Fruit fly (Drosophila melanogaster) whole organism, embryonic: ENCODE data around the gene shv.

Source experiments
- Ada2b ChIP-seq: fragments of 200-800 bp; sonication (Bioruptor generic); IDR thresholded peaks from 2 replicates; pipeline ENCODE4 v1.3.6; 2022; ENCODE audit warnings: missing biosample characterization, missing genetic modification characterization
- BEAF-32 ChIP-seq: fragments of 200-800 bp; sonication (Bioruptor generic); optimal IDR thresholded peaks from 3 replicates; lab custom pipeline; 2017; ENCODE audit warnings: missing biosample characterization, missing genetic modification characterization, mild to moderate bottlenecking, moderate library complexity, missing genetic modification reagents
- CG10267 ChIP-seq: fragments of 200-800 bp; sonication (Bioruptor generic); optimal IDR thresholded peaks from 2 replicates; lab custom pipeline; 2018; ENCODE audit warnings: missing biosample characterization, mild to moderate bottlenecking, missing genetic modification characterization, moderate library complexity
- CG11456 ChIP-seq: fragments of 200-800 bp; sonication (Bioruptor generic); IDR thresholded peaks from 3 replicates; pipeline ENCODE4 v1.3.6; 2022; ENCODE audit warnings: missing biosample characterization, missing genetic modification characterization
- CG13287 ChIP-seq: fragments of 200-800 bp; sonication (Bioruptor generic); IDR thresholded peaks from 2 replicates; pipeline ENCODE4 v1.3.6; 2022; ENCODE audit warnings: missing biosample characterization, missing genetic modification characterization; ENCODE audit not compliant: partially characterized antibody
- CG13296 ChIP-seq: fragments of 200-800 bp; sonication (Bioruptor generic); optimal IDR thresholded peaks from 3 replicates; lab custom pipeline; 2018; ENCODE audit warnings: missing biosample characterization, mild to moderate bottlenecking, missing genetic modification characterization
- CG15514 ChIP-seq: fragments of 200-800 bp; sonication (Bioruptor generic); optimal IDR thresholded peaks from 3 replicates; lab custom pipeline; 2017; ENCODE audit warnings: missing biosample characterization, missing genetic modification characterization, mild to moderate bottlenecking, moderate library complexity, missing genetic modification reagents
- CG1647 ChIP-seq: fragments of 200-800 bp; sonication (Bioruptor generic); optimal IDR thresholded peaks from 3 replicates; lab custom pipeline; 2016; ENCODE audit warnings: missing biosample characterization, missing genetic modification characterization
- CG17829 ChIP-seq: fragments of 200-800 bp; optimal IDR thresholded peaks from 2 replicates; lab custom pipeline; 2019; ENCODE audit warnings: missing biosample characterization, mild to moderate bottlenecking, missing genetic modification characterization, moderate library complexity
- CG2116 ChIP-seq: fragments of 200-800 bp; sonication (Bioruptor generic); optimal IDR thresholded peaks from 3 replicates; lab custom pipeline; 2018; ENCODE audit warnings: missing biosample characterization, mild to moderate bottlenecking, missing genetic modification characterization
- CG2120 ChIP-seq: fragments of 200-800 bp; sonication (Bioruptor generic); optimal IDR thresholded peaks from 3 replicates; lab custom pipeline; 2016; ENCODE audit warnings: missing biosample characterization, missing genetic modification characterization
- CG2712 ChIP-seq: fragments of 200-800 bp; optimal IDR thresholded peaks from 3 replicates; lab custom pipeline; 2019; ENCODE audit warnings: missing biosample characterization, mild to moderate bottlenecking, missing genetic modification characterization, moderate library complexity
- CG34422 ChIP-seq: fragments of 200-800 bp; sonication (Bioruptor generic); IDR thresholded peaks from 3 replicates; pipeline ENCODE4 v1.3.6; 2022; ENCODE audit warnings: missing biosample characterization, missing genetic modification characterization
- CG5245 ChIP-seq: fragments of 200-800 bp; sonication (Bioruptor generic); optimal IDR thresholded peaks from 3 replicates; lab custom pipeline; 2016; ENCODE audit warnings: missing biosample characterization, missing genetic modification characterization
- CG9817 ChIP-seq: fragments of 200-800 bp; sonication (Bioruptor generic); optimal IDR thresholded peaks from 2 replicates; lab custom pipeline; 2018; ENCODE audit warnings: missing biosample characterization, mild to moderate bottlenecking, missing genetic modification characterization, moderate library complexity
- CTCF ChIP-seq: fragments of 200-800 bp; sonication (Bioruptor generic); optimal IDR thresholded peaks from 2 replicates; lab custom pipeline; 2017; ENCODE audit warnings: missing biosample characterization, mild to moderate bottlenecking, missing genetic modification characterization, moderate library complexity
- CrebB ChIP-seq: fragments of 200-800 bp; sonication (Bioruptor generic); optimal IDR thresholded peaks from 3 replicates; lab custom pipeline; 2018; ENCODE audit warnings: missing biosample characterization, mild to moderate bottlenecking, missing genetic modification characterization
- Dll ChIP-seq: fragments of 200-800 bp; sonication (Bioruptor generic); IDR thresholded peaks from 4 replicates; pipeline ENCODE4 v1.3.6; 2022; ENCODE audit warnings: missing biosample characterization, missing genetic modification characterization; ENCODE audit not compliant: partially characterized antibody
- Dref ChIP-seq: fragments of 200-800 bp; sonication (Bioruptor generic); IDR thresholded peaks from 2 replicates; pipeline ENCODE4 v1.3.6; 2022; ENCODE audit warnings: missing biosample characterization, missing genetic modification characterization
- E2f2 ChIP-seq: fragments of 200-800 bp; sonication (Bioruptor generic); IDR thresholded peaks from 2 replicates; pipeline ENCODE4 v1.3.6; 2022; ENCODE audit warnings: missing biosample characterization, missing genetic modification characterization
- Elba2 ChIP-seq: fragments of 200-800 bp; sonication (Bioruptor generic); optimal IDR thresholded peaks from 3 replicates; lab custom pipeline; 2016; ENCODE audit warnings: missing biosample characterization, missing genetic modification characterization
- Ets97D ChIP-seq: fragments of 200-800 bp; sonication (Bioruptor generic); optimal IDR thresholded peaks from 3 replicates; lab custom pipeline; 2016; ENCODE audit warnings: missing biosample characterization, missing genetic modification characterization
- HmgZ ChIP-seq: fragments of 200-800 bp; sonication (Bioruptor generic); optimal IDR thresholded peaks from 2 replicates; lab custom pipeline; 2018; ENCODE audit warnings: missing biosample characterization, mild to moderate bottlenecking, missing genetic modification characterization
- Hmr ChIP-seq: fragments of 200-800 bp; sonication (Bioruptor generic); optimal IDR thresholded peaks from 3 replicates; lab custom pipeline; 2017; ENCODE audit warnings: mild to moderate bottlenecking, missing biosample characterization, missing genetic modification reagents, missing genetic modification characterization
- Lhr ChIP-seq: fragments of 200-800 bp; sonication (Bioruptor generic); optimal IDR thresholded peaks from 3 replicates; lab custom pipeline; 2017; ENCODE audit warnings: mild to moderate bottlenecking, missing biosample characterization, missing genetic modification reagents, missing genetic modification characterization
- Lim3 ChIP-seq: fragments of 200-800 bp; sonication (Bioruptor generic); IDR thresholded peaks from 2 replicates; pipeline ENCODE4 v1.3.6; 2022; ENCODE audit warnings: missing biosample characterization, missing genetic modification characterization
- MESR4 ChIP-seq: fragments of 200-800 bp; sonication (Bioruptor generic); optimal IDR thresholded peaks from 2 replicates; lab custom pipeline; 2018; ENCODE audit warnings: missing biosample characterization, mild to moderate bottlenecking, missing genetic modification characterization, moderate library complexity
- Mad ChIP-seq: fragments of 200-800 bp; sonication (Bioruptor generic); optimal IDR thresholded peaks from 2 replicates; lab custom pipeline; 2016; ENCODE audit warnings: missing biosample characterization, missing genetic modification characterization
- Myb ChIP-seq: fragments of 200-800 bp; sonication (Bioruptor generic); optimal IDR thresholded peaks from 2 replicates; lab custom pipeline; 2016; ENCODE audit warnings: missing biosample characterization, missing genetic modification characterization
- Nf-YA ChIP-seq: fragments of 200-800 bp; sonication (Bioruptor generic); IDR thresholded peaks from 2 replicates; pipeline ENCODE4 v1.3.6; 2022; ENCODE audit warnings: missing biosample characterization, missing genetic modification characterization
- Nf-YC ChIP-seq: fragments of 200-800 bp; optimal IDR thresholded peaks from 3 replicates; lab custom pipeline; 2019; ENCODE audit warnings: missing biosample characterization, mild to moderate bottlenecking, missing genetic modification characterization, moderate library complexity
- Sin3A ChIP-seq: fragments of >200 bp; optimal IDR thresholded peaks from 2 replicates; lab custom pipeline; 2018
- Stat92E ChIP-seq, 3 experiments: fragments of >200 bp in 2 of 3; fragments of 200-800 bp in 1 of 3; sonication (Bioruptor generic) in 1 of 3; optimal IDR thresholded peaks; 2 replicates each; lab custom pipeline; 2017 to 2019; ENCODE audit warnings: missing biosample characterization in 3 of 3, missing genetic modification characterization in 3 of 3, mild to moderate bottlenecking in 1 of 3, moderate library complexity in 1 of 3
- Xbp1 ChIP-seq: fragments of 200-800 bp; sonication (Bioruptor generic); optimal IDR thresholded peaks from 3 replicates; lab custom pipeline; 2016; ENCODE audit warnings: missing biosample characterization, mild to moderate bottlenecking, missing genetic modification characterization
- YL-1 ChIP-seq: fragments of 200-800 bp; sonication (Bioruptor generic); optimal IDR thresholded peaks from 3 replicates; lab custom pipeline; 2017; ENCODE audit warnings: missing biosample characterization, mild to moderate bottlenecking, missing genetic modification characterization
- ac ChIP-seq: fragments of 200-800 bp; sonication (Bioruptor generic); optimal IDR thresholded peaks from 3 replicates; lab custom pipeline; 2017; ENCODE audit warnings: missing biosample characterization, mild to moderate bottlenecking, missing genetic modification characterization
- amos ChIP-seq: fragments of 200-800 bp; sonication (Bioruptor generic); IDR thresholded peaks from 2 replicates; pipeline ENCODE4 v1.3.6; 2022; ENCODE audit warnings: missing biosample characterization, missing genetic modification characterization; ENCODE audit not compliant: partially characterized antibody
- ato ChIP-seq: fragments of 200-800 bp; sonication (Bioruptor generic); IDR thresholded peaks from 2 replicates; pipeline ENCODE4 v1.3.6; 2022; ENCODE audit warnings: missing biosample characterization, missing genetic modification characterization; ENCODE audit not compliant: partially characterized antibody
- ci ChIP-seq: fragments of 200-800 bp; sonication (Bioruptor generic); IDR thresholded peaks from 3 replicates; pipeline ENCODE4 v1.3.6; 2022; ENCODE audit warnings: missing biosample characterization, missing genetic modification characterization
- crp ChIP-seq, 2 experiments: fragments of 200-800 bp; sonication (Bioruptor generic); optimal IDR thresholded peaks; 2 replicates in 1 of 2; 3 replicates in 1 of 2; lab custom pipeline; 2017; ENCODE audit warnings: missing biosample characterization in 2 of 2, missing genetic modification characterization in 2 of 2, mild to moderate bottlenecking in 1 of 2, moderate library complexity in 1 of 2
- dimm ChIP-seq: fragments of 200-800 bp; sonication (Bioruptor generic); IDR thresholded peaks from 2 replicates; pipeline ENCODE4 v1.3.6; 2022; ENCODE audit warnings: missing biosample characterization, missing genetic modification characterization
- ftz-f1 ChIP-seq: fragments of 200-800 bp; sonication (Bioruptor generic); optimal IDR thresholded peaks from 2 replicates; lab custom pipeline; 2016; ENCODE audit warnings: missing biosample characterization, missing genetic modification characterization
- mam ChIP-seq: fragments of 200-800 bp; sonication (Bioruptor generic); optimal IDR thresholded peaks from 3 replicates; lab custom pipeline; 2016; ENCODE audit warnings: missing biosample characterization, missing genetic modification characterization
- nmo ChIP-seq: fragments of 200-800 bp; sonication (Bioruptor generic); optimal IDR thresholded peaks from 2 replicates; lab custom pipeline; 2018; ENCODE audit warnings: missing biosample characterization, mild to moderate bottlenecking, missing genetic modification characterization, moderate library complexity
- pita ChIP-seq: fragments of 200-800 bp; sonication (Bioruptor generic); optimal IDR thresholded peaks from 2 replicates; lab custom pipeline; 2017; ENCODE audit warnings: missing biosample characterization, mild to moderate bottlenecking, missing genetic modification characterization
- stwl ChIP-seq: fragments of 200-800 bp; sonication (Bioruptor generic); optimal IDR thresholded peaks from 3 replicates; lab custom pipeline; 2018; ENCODE audit warnings: missing biosample characterization, mild to moderate bottlenecking, missing genetic modification characterization, moderate library complexity
- ttk ChIP-seq: fragments of 200-800 bp; sonication (Bioruptor generic); IDR thresholded peaks from 2 replicates; pipeline ENCODE4 v2.1.2; 2022; ENCODE audit warnings: missing biosample characterization, missing genetic modification characterization
- unc-4 ChIP-seq: fragments of 200-800 bp; sonication (Bioruptor generic); IDR thresholded peaks from 2 replicates; pipeline ENCODE4 v1.3.6; 2022; ENCODE audit warnings: missing biosample characterization, missing genetic modification characterization; ENCODE audit not compliant: partially characterized antibody
- zen2 ChIP-seq: fragments of 200-800 bp; sonication (Bioruptor generic); IDR thresholded peaks from 3 replicates; pipeline ENCODE4 v1.3.6; 2022; ENCODE audit warnings: missing biosample characterization, missing genetic modification characterization; ENCODE audit not compliant: partially characterized antibody
- zf30C ChIP-seq: fragments of 200-800 bp; sonication (Bioruptor generic); optimal IDR thresholded peaks from 3 replicates; lab custom pipeline; 2018; ENCODE audit warnings: missing biosample characterization, mild to moderate bottlenecking, missing genetic modification characterization

shv gene

DNA sequence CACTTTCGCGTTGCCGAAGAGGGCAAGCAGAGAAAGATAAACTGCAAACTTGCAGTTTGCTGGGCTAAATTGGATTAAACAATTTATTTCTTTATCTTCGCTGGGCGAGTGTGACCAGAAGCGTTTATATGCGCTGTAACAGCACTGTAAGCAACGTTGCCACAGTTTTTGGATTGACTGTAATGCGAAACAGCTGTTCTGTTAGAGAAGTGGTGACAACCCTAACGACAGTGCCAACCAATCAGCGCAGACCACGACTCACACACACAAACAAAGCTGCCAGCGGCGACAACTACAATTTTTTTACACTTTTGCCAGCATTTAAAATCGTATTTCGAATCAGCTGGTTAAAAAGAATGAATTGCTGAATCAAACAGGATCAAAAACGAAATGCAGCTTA lies at the start of gene shv, which contains the start of gene crq:
TSS of gene shv (plus strand) at position 237 of the 400 bp plus-strand sequence.
TSS of gene crq (minus strand) at position 153 of the 400 bp plus-strand sequence.
- TF ChIP-seq Nf-YA (GFP tag; lab: Robert Waterston, UW) (peak; percentile 91), Hmr (peak; percentile 40), crp (GFP tag; optimal IDR thresholded peaks at IDR 0.05; lab: Kevin White, UChicago) (peak; percentile 89 to 99), CG2116 (GFP tag; lab: Kevin White, UChicago) (peak; percentile 42), Dref (GFP tag; lab: Robert Waterston, UW) (no peak), Lhr (GFP tag; lab: Kevin White, UChicago) (peak; percentile 84), Nf-YC (tag; lab: Kevin White, UChicago) (peak; percentile 100), pita (GFP tag; lab: Kevin White, UChicago) (no peak), zen2 (GFP tag; lab: Robert Waterston, UW) (peak; percentile 43; the same call in 2 of the 3 replicates), ato (GFP tag; lab: Robert Waterston, UW) (0 out of 2 replicates have a peak, but pooled peaks have one; percentile 30), CG13287 (GFP tag; lab: Robert Waterston, UW) (peak; percentile 72), Xbp1 (GFP tag; lab: Kevin White, UChicago) (peak; percentile 98), Mad (GFP tag; lab: Kevin White, UChicago) (no peak), Ada2b (GFP tag; lab: Robert Waterston, UW) (no peak), CrebB (tag; lab: Kevin White, UChicago) (peak; percentile 9), unc-4 (peak; percentile 42; the same call in 1 of the 2 replicates), BEAF-32 (GFP tag; lab: Kevin White, UChicago) (peak; percentile 39), mam (no peak), CG2712 (tag; lab: Kevin White, UChicago) (peak; percentile 34), ci (GFP tag; lab: Robert Waterston, UW) (0 out of 3 replicates have a peak, but pooled peaks have one; percentile 11), Myb (peak; percentile 54), Lim3 (no peak), E2f2 (peak; percentile 37; the same call in 1 of the 2 replicates), ac (GFP tag; lab: Kevin White, UChicago) (no peak), amos (peak; percentile 52; the same call in 1 of the 2 replicates), CG15514 (peak; percentile 47), CG5245 (no peak), ttk (GFP tag; lab: Robert Waterston, UW) (no peak), HmgZ (tag; lab: Kevin White, UChicago) (peak; percentile 66), nmo (GFP tag; lab: Kevin White, UChicago) (peak; percentile 8), stwl (tag; lab: Kevin White, UChicago) (peak; percentile 95), Ets97D (GFP tag; lab: Kevin White, UChicago) (peak; percentile 32), CG1647 (GFP tag; lab: Kevin White, UChicago) (no peak), MESR4 (peak; percentile 72), CG10267 (peak; percentile 31), CG13296 (GFP tag; lab: Kevin White, UChicago) (no peak), ftz-f1 (GFP tag; lab: Kevin White, UChicago) (peak; percentile 12), CG11456 (GFP tag; lab: Robert Waterston, UW) (no peak), Dll (GFP tag; lab: Robert Waterston, UW) (peak; percentile 40; the same call in 1 of the 4 replicates), CG9817 (tag; lab: Kevin White, UChicago) (no peak), Elba2 (GFP tag; lab: Kevin White, UChicago) (peak; percentile 63), dimm (GFP tag; lab: Robert Waterston, UW) (no peak), zf30C (GFP tag; lab: Kevin White, UChicago) (peak; percentile 15), Sin3A (lab: Kevin White, UChicago) (peak; percentile 32), CTCF (GFP tag; lab: Kevin White, UChicago) (peak; percentile 14), CG2120 (GFP tag; lab: Kevin White, UChicago) (no peak), YL-1 (GFP tag; lab: Kevin White, UChicago) (peak; percentile 83), CG17829 (peak; percentile 43), Stat92E (GFP tag; optimal IDR thresholded peaks at IDR 0.05; lab: Kevin White, UChicago) (peak in 1 of 3 experiments; percentile 46), CG34422 (GFP tag; lab: Robert Waterston, UW) (peak; percentile 52; the same call in 1 of the 3 replicates)
